Fruit fly (Drosophila melanogaster) whole organism, embryonic: Measurements from ENCODE around the gene Prp18.

Experiments used
- Atf3 ChIP-seq: fragments of 200-800 bp; sonication (Bioruptor generic); optimal IDR thresholded peaks from 3 replicates; lab custom pipeline; 2016; ENCODE audit warnings: missing biosample characterization, missing genetic modification characterization
- BEAF-32 ChIP-seq: fragments of 200-800 bp; sonication (Bioruptor generic); optimal IDR thresholded peaks from 3 replicates; lab custom pipeline; 2017; ENCODE audit warnings: missing biosample characterization, missing genetic modification characterization, mild to moderate bottlenecking, moderate library complexity, missing genetic modification reagents
- CG10366 ChIP-seq: fragments of 200-800 bp; sonication (Bioruptor generic); IDR thresholded peaks from 2 replicates; pipeline ENCODE4 v1.3.6; 2022; ENCODE audit warnings: missing biosample characterization, missing genetic modification characterization
- CG11696 ChIP-seq: fragments of 200-800 bp; sonication (Bioruptor generic); IDR thresholded peaks from 2 replicates; pipeline ENCODE4 v1.3.6; 2022; ENCODE audit warnings: missing biosample characterization, missing genetic modification characterization
- CG12071 ChIP-seq: fragments of 200-800 bp; sonication (Bioruptor generic); optimal IDR thresholded peaks from 3 replicates; lab custom pipeline; 2018; ENCODE audit warnings: missing biosample characterization, mild to moderate bottlenecking, missing genetic modification characterization
- CG12744 ChIP-seq: fragments of 200-800 bp; sonication (Bioruptor generic); optimal IDR thresholded peaks from 2 replicates; lab custom pipeline; 2016; ENCODE audit warnings: missing biosample characterization, missing genetic modification characterization
- CG13624 ChIP-seq: fragments of 200-800 bp; sonication (Bioruptor generic); optimal IDR thresholded peaks from 2 replicates; lab custom pipeline; 2016; ENCODE audit warnings: missing biosample characterization, missing genetic modification characterization
- CG14667 ChIP-seq: fragments of 200-800 bp; sonication (Bioruptor generic); IDR thresholded peaks from 2 replicates; pipeline ENCODE4 v1.3.6; 2022; ENCODE audit warnings: missing biosample characterization, missing genetic modification characterization
- CG15479 ChIP-seq: fragments of 200-800 bp; sonication (Bioruptor generic); optimal IDR thresholded peaks from 3 replicates; lab custom pipeline; 2019; ENCODE audit warnings: missing biosample characterization, mild to moderate bottlenecking, missing genetic modification characterization, moderate library complexity
- CG31365 ChIP-seq: fragments of 200-800 bp; sonication (Bioruptor generic); optimal IDR thresholded peaks from 2 replicates; lab custom pipeline; 2018; ENCODE audit warnings: missing biosample characterization, mild to moderate bottlenecking, missing genetic modification characterization
- CG32532 ChIP-seq: fragments of 200-800 bp; sonication (Bioruptor generic); IDR thresholded peaks from 2 replicates; pipeline ENCODE4 v1.3.6; 2022; ENCODE audit warnings: missing biosample characterization, missing genetic modification characterization
- CG4404 ChIP-seq: fragments of 200-800 bp; sonication (Bioruptor generic); IDR thresholded peaks from 2 replicates; pipeline ENCODE4 v1.3.6; 2022; ENCODE audit warnings: missing biosample characterization, missing genetic modification characterization
- CG6254 ChIP-seq: fragments of 200-800 bp; sonication (Bioruptor generic); optimal IDR thresholded peaks from 3 replicates; lab custom pipeline; 2017; ENCODE audit warnings: mild to moderate bottlenecking, missing biosample characterization, missing genetic modification reagents, missing genetic modification characterization
- CG7987 ChIP-seq: fragments of 200-800 bp; sonication (Bioruptor generic); optimal IDR thresholded peaks from 2 replicates; lab custom pipeline; 2018; ENCODE audit warnings: missing biosample characterization, mild to moderate bottlenecking, missing genetic modification characterization, moderate library complexity
- CG8290 ChIP-seq, 3 experiments: fragments of 200-800 bp; sonication (Bioruptor generic); optimal IDR thresholded peaks; 2 replicates each; lab custom pipeline; 2016 to 2019; ENCODE audit warnings: missing biosample characterization in 3 of 3, missing genetic modification characterization in 3 of 3, mild to moderate bottlenecking in 2 of 3, moderate library complexity in 1 of 3
- CG8388 ChIP-seq: fragments of 200-800 bp; sonication (Bioruptor generic); optimal IDR thresholded peaks from 2 replicates; lab custom pipeline; 2019; ENCODE audit warnings: missing biosample characterization, mild to moderate bottlenecking, missing genetic modification characterization, moderate library complexity
- CG9797 ChIP-seq: fragments of 200-800 bp; sonication (Bioruptor generic); optimal IDR thresholded peaks from 3 replicates; lab custom pipeline; 2018; ENCODE audit warnings: missing biosample characterization, mild to moderate bottlenecking, missing genetic modification characterization
- CoRest ChIP-seq: fragments of 200-800 bp; sonication (Bioruptor generic); optimal IDR thresholded peaks from 3 replicates; lab custom pipeline; 2018; ENCODE audit warnings: missing biosample characterization, mild to moderate bottlenecking, missing genetic modification characterization, moderate library complexity
- Hmr ChIP-seq: fragments of 200-800 bp; sonication (Bioruptor generic); optimal IDR thresholded peaks from 3 replicates; lab custom pipeline; 2017; ENCODE audit warnings: mild to moderate bottlenecking, missing biosample characterization, missing genetic modification reagents, missing genetic modification characterization
- Lhr ChIP-seq: fragments of 200-800 bp; sonication (Bioruptor generic); optimal IDR thresholded peaks from 3 replicates; lab custom pipeline; 2017; ENCODE audit warnings: mild to moderate bottlenecking, missing biosample characterization, missing genetic modification reagents, missing genetic modification characterization
- Med ChIP-seq: fragments of 200-800 bp; sonication (Bioruptor generic); peaks from one replicate; lab custom pipeline; 2016; ENCODE audit warnings: missing biosample characterization, missing genetic modification characterization, mild to moderate bottlenecking, inconsistent platforms, moderate library complexity
- Neu2 ChIP-seq: fragments of 200-800 bp; sonication (Bioruptor generic); optimal IDR thresholded peaks from 3 replicates; lab custom pipeline; 2016; ENCODE audit warnings: missing biosample characterization, missing genetic modification characterization, borderline replicate concordance
- Optix ChIP-seq: fragments of 200-800 bp; sonication (Bioruptor generic); IDR thresholded peaks from 3 replicates; pipeline ENCODE4 v1.3.6; 2022; ENCODE audit warnings: missing biosample characterization, missing genetic modification characterization
- TFAM ChIP-seq: fragments of 200-800 bp; sonication (Bioruptor generic); optimal IDR thresholded peaks from 2 replicates; lab custom pipeline; 2017; ENCODE audit warnings: missing biosample characterization, missing genetic modification characterization, inconsistent platforms
- YL-1 ChIP-seq: fragments of 200-800 bp; sonication (Bioruptor generic); optimal IDR thresholded peaks from 3 replicates; lab custom pipeline; 2017; ENCODE audit warnings: missing biosample characterization, mild to moderate bottlenecking, missing genetic modification characterization
- ash1 ChIP-seq: fragments of 200-800 bp; sonication (Bioruptor generic); optimal IDR thresholded peaks from 2 replicates; lab custom pipeline; 2018; ENCODE audit warnings: missing biosample characterization, mild to moderate bottlenecking, missing genetic modification characterization
- btn ChIP-seq: fragments of 200-800 bp; sonication (Bioruptor generic); optimal IDR thresholded peaks from 2 replicates; lab custom pipeline; 2016; ENCODE audit warnings: missing biosample characterization, missing genetic modification characterization
- dati ChIP-seq: fragments of 200-800 bp; sonication (Bioruptor generic); IDR thresholded peaks from 2 replicates; pipeline ENCODE4 v1.3.6; 2022; ENCODE audit warnings: missing biosample characterization, missing genetic modification characterization
- dimm ChIP-seq: fragments of 200-800 bp; sonication (Bioruptor generic); IDR thresholded peaks from 2 replicates; pipeline ENCODE4 v1.3.6; 2022; ENCODE audit warnings: missing biosample characterization, missing genetic modification characterization
- dmrt11E ChIP-seq: fragments of 200-800 bp; sonication (Bioruptor generic); optimal IDR thresholded peaks from 3 replicates; lab custom pipeline; 2018; ENCODE audit warnings: missing biosample characterization, mild to moderate bottlenecking, missing genetic modification characterization, moderate library complexity
- gro ChIP-seq: fragments of 200-800 bp; sonication (Bioruptor generic); optimal IDR thresholded peaks from 2 replicates; lab custom pipeline; 2016; ENCODE audit warnings: missing biosample characterization, missing genetic modification characterization
- ham ChIP-seq: fragments of 200-800 bp; sonication (Bioruptor generic); IDR thresholded peaks from 2 replicates; pipeline ENCODE4 v1.3.6; 2022; ENCODE audit warnings: missing biosample characterization, missing genetic modification characterization
- klu ChIP-seq: fragments of 200-800 bp; sonication (Bioruptor generic); IDR thresholded peaks from 2 replicates; pipeline ENCODE4 v1.3.6; 2022; ENCODE audit warnings: missing biosample characterization, missing genetic modification characterization
- nerfin-1 ChIP-seq: fragments of 200-800 bp; sonication (Bioruptor generic); optimal IDR thresholded peaks from 3 replicates; lab custom pipeline; 2019; ENCODE audit warnings: missing biosample characterization, mild to moderate bottlenecking, missing genetic modification characterization, moderate library complexity
- odd ChIP-seq: fragments of 200-800 bp; sonication (Bioruptor generic); optimal IDR thresholded peaks from 2 replicates; lab custom pipeline; 2017; ENCODE audit warnings: missing biosample characterization, mild to moderate bottlenecking, missing genetic modification characterization
- onecut ChIP-seq: fragments of 200-800 bp; sonication (Bioruptor generic); IDR thresholded peaks from 2 replicates; pipeline ENCODE4 v1.3.6; 2022; ENCODE audit warnings: missing biosample characterization, missing genetic modification characterization
- pfk ChIP-seq: fragments of 200-800 bp; sonication (Bioruptor generic); optimal IDR thresholded peaks from 2 replicates; lab custom pipeline; 2018; ENCODE audit warnings: missing biosample characterization, mild to moderate bottlenecking, missing genetic modification characterization, moderate library complexity
- pita ChIP-seq: fragments of 200-800 bp; sonication (Bioruptor generic); optimal IDR thresholded peaks from 2 replicates; lab custom pipeline; 2017; ENCODE audit warnings: missing biosample characterization, mild to moderate bottlenecking, missing genetic modification characterization
- ro ChIP-seq: fragments of 200-800 bp; sonication (Bioruptor generic); IDR thresholded peaks from 2 replicates; pipeline ENCODE4 v1.3.6; 2022; ENCODE audit warnings: missing biosample characterization, missing genetic modification characterization
- schlank ChIP-seq: fragments of 200-800 bp; sonication (Bioruptor generic); optimal IDR thresholded peaks from 2 replicates; lab custom pipeline; 2018; ENCODE audit warnings: missing biosample characterization, mild to moderate bottlenecking, missing genetic modification characterization
- sim ChIP-seq: fragments of 200-800 bp; sonication (Bioruptor generic); IDR thresholded peaks from 2 replicates; pipeline ENCODE4 v1.3.6; 2022; ENCODE audit warnings: missing biosample characterization, missing genetic modification characterization
- slou ChIP-seq: fragments of 200-800 bp; sonication (Bioruptor generic); optimal IDR thresholded peaks from 3 replicates; lab custom pipeline; 2016; ENCODE audit warnings: missing biosample characterization, missing genetic modification characterization
- sr ChIP-seq: fragments of 200-800 bp; sonication (Bioruptor generic); IDR thresholded peaks from 3 replicates; pipeline ENCODE4 v1.3.6; 2022; ENCODE audit warnings: missing biosample characterization, missing genetic modification characterization
- stc ChIP-seq: fragments of 200-800 bp; sonication (Bioruptor generic); IDR thresholded peaks from 2 replicates; pipeline ENCODE4 v1.3.6; 2022; ENCODE audit warnings: missing biosample characterization, missing genetic modification characterization
- stwl ChIP-seq: fragments of 200-800 bp; sonication (Bioruptor generic); optimal IDR thresholded peaks from 3 replicates; lab custom pipeline; 2018; ENCODE audit warnings: missing biosample characterization, mild to moderate bottlenecking, missing genetic modification characterization, moderate library complexity
- twi ChIP-seq: fragments of 200-800 bp; optimal IDR thresholded peaks from 2 replicates; lab custom pipeline; 2019; ENCODE audit warnings: missing biosample characterization, mild to moderate bottlenecking, missing genetic modification characterization, moderate library complexity
- wdn ChIP-seq: fragments of 200-800 bp; sonication (Bioruptor generic); IDR thresholded peaks from 2 replicates; pipeline ENCODE4 v1.3.6; 2022; ENCODE audit warnings: missing biosample characterization, missing genetic modification characterization
- zen ChIP-seq: fragments of 200-800 bp; sonication (Bioruptor generic); optimal IDR thresholded peaks from 3 replicates; lab custom pipeline; 2018; ENCODE audit warnings: missing biosample characterization, mild to moderate bottlenecking, missing genetic modification characterization, moderate library complexity

Gene Prp18

DNA sequence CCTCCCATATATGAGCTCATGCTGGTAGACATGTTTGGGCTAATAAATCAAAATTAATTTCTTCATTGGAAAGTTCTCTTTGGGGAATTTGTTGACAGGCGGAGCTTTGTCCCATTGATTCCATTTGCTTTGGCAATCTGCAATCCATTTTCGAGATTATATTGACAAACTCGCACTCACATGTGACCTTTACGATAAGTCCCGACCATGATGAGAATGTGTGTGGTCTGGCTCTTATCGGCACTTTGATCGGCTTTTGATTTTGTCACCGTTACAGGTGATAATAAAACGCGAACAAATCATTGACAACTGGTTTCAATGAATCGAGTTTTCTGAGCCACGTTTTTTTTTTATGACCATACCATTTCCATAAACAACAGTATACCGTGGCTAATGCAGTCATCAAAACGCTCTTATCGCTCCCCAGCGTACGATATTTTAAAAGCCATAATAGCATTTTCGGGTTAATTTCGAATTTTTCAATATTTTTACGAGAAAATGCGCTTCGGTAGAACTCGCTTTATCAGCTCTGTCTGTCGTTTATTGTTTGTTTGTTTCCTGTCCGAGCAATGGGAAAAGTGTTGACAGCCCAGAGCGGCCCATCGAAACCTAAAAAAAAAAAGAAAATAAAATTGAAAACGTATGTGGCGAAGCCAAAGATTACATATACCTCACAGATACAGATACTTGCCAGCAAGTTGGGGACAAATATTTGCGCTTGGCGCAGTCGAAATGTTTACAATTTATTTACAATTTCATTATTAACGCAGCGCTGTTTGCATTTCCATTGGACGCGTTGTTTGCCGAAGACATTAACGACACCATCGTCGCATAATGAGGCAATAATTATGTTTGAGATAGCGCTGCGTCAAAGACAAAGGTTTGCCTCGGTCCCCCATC lies 33.4 kb downstream of the Prp18 start (continued):
- TF ChIP-seq dimm (GFP tag; lab: Robert Waterston, UW) (peak; percentile 28; the same call in 1 of the 2 replicates), BEAF-32 (no peak), CG15479 (GFP tag; lab: Kevin White, UChicago) (peak; percentile 65), slou (GFP tag; lab: Kevin White, UChicago) (no peak), CG11696 (no peak), CG8290 (GFP tag; optimal IDR thresholded peaks at IDR 0.05; lab: Kevin White, UChicago) (no peak), CG8290 (tag; optimal IDR thresholded peaks at IDR 0.05; lab: Kevin White, UChicago) (peak; percentile 64 to 97), ash1 (no peak), stwl (tag; lab: Kevin White, UChicago) (no peak), CG12071 (peak; percentile 71), btn (no peak), CG6254 (GFP tag; lab: Kevin White, UChicago) (peak; percentile 78), dmrt11E (tag; lab: Kevin White, UChicago) (peak; percentile 90), odd (GFP tag; lab: Kevin White, UChicago) (peak; percentile 95), CG12744 (peak; percentile 56), pfk (peak; percentile 27), CG7987 (GFP tag; lab: Kevin White, UChicago) (peak; percentile 57), CG10366 (GFP tag; lab: Robert Waterston, UW) (peak; percentile 55; the same call in 1 of the 2 replicates), gro (no peak), CG13624 (GFP tag; lab: Kevin White, UChicago) (no peak), pita (no peak), Atf3 (GFP tag; lab: Kevin White, UChicago) (peak; percentile 54), YL-1 (peak; percentile 92), sim (peak; percentile 77), CG8388 (peak; percentile 82), twi (tag; lab: Kevin White, UChicago) (peak; percentile 65), ro (GFP tag; lab: Robert Waterston, UW) (no peak), klu (GFP tag; lab: Robert Waterston, UW) (no peak), TFAM (GFP tag; lab: Kevin White, UChicago) (no peak), nerfin-1 (tag; lab: Kevin White, UChicago) (peak; percentile 76), CoRest (tag; lab: Kevin White, UChicago) (peak; percentile 68), CG4404 (no peak), Med (peak; percentile 79), zen (tag; lab: Kevin White, UChicago) (no peak), schlank (tag; lab: Kevin White, UChicago) (peak; percentile 10), onecut (GFP tag; lab: Robert Waterston, UW) (peak; percentile 67), CG31365 (peak; percentile 58), Optix (GFP tag; lab: Robert Waterston, UW) (peak; percentile 74; the same call in 2 of the 3 replicates), Lhr (peak; percentile 94), wdn (no peak), CG14667 (GFP tag; lab: Robert Waterston, UW) (no peak), dati (GFP tag; lab: Robert Waterston, UW) (no peak), Hmr (GFP tag; lab: Kevin White, UChicago) (no peak), stc (GFP tag; lab: Robert Waterston, UW) (peak; percentile 79; the same call in 1 of the 2 replicates), sr (GFP tag; lab: Robert Waterston, UW) (peak; percentile 37; the same call in 1 of the 3 replicates), CG9797 (GFP tag; lab: Kevin White, UChicago) (peak; percentile 10), ham (GFP tag; lab: Robert Waterston, UW) (no peak), Neu2 (no peak), CG32532 (GFP tag; lab: Robert Waterston, UW) (no peak)
